Worm (Caenorhabditis elegans) whole organism, L3 larva: ENCODE results near the gene Y105C5A.1272.

Experiments used
- eor-1 ChIP-seq, 2 experiments: fragments of 150-350 bp; optimal IDR thresholded peaks; 2 replicates each; lab custom pipeline; 2014 to 2018; ENCODE audit warnings: missing biosample characterization in 2 of 2, missing genetic modification characterization in 2 of 2
- lsy-12 ChIP-seq: sonication (generic microtip); optimal IDR thresholded peaks from 2 replicates; lab custom pipeline; 2016; ENCODE audit warnings: mild to moderate bottlenecking, missing genetic modification characterization, missing compliant biosample characterization
- nhr-28 ChIP-seq: fragments of 150-350 bp; optimal IDR thresholded peaks from 2 replicates; lab custom pipeline; 2014; ENCODE audit warnings: missing biosample characterization, missing genetic modification characterization
- zag-1 ChIP-seq: fragments of 150-350 bp; optimal IDR thresholded peaks from 2 replicates; lab custom pipeline; 2014; ENCODE audit warnings: missing biosample characterization, missing genetic modification characterization

Gene Y105C5A.1272

DNA sequence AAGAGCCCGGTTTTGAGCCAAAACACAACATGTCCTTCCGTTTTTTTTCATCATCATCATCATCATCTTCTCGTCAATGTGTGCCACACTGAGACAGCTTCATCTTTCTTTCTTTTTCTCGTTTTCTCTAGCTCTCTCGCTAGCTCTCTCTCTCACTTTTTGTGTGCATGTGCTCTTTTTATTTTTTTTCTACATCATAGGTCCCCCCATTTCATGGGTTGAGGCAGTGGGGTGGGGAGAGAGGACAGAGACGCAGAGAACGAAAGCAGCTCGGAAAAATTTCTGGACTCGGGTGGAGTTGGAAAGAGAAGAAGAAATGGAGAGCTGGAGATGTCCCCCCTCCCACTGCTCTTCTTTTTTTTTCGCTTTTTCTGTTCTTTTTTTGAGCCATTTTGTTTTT is 50.0 kb downstream of the Y105C5A.1272 start (continued):
- TF ChIP-seq eor-1 (tag; optimal IDR thresholded peaks at IDR 0.05; lab: Kevin White, UChicago) (no peak), nhr-28 (no peak), zag-1 (no peak), lsy-12 (tag; lab: Kevin White, UChicago) (no peak)
